Worm (Caenorhabditis elegans): ENCODE measurements around the gene C29F9.8.

The C29F9.8 gene

ce11 chrIII:51622-52021 is 45.3 kb downstream of the C29F9.8 start:
- TF ChIP-seq unc-62 (GFP tag; optimal IDR thresholded peaks at IDR 0.05), result no peak

ce11 chrIII:50418-50817 is 46.5 kb downstream of the C29F9.8 start:
- no peak for TF ChIP-seq unc-62 (GFP tag; optimal IDR thresholded peaks at IDR 0.05)

DNA sequence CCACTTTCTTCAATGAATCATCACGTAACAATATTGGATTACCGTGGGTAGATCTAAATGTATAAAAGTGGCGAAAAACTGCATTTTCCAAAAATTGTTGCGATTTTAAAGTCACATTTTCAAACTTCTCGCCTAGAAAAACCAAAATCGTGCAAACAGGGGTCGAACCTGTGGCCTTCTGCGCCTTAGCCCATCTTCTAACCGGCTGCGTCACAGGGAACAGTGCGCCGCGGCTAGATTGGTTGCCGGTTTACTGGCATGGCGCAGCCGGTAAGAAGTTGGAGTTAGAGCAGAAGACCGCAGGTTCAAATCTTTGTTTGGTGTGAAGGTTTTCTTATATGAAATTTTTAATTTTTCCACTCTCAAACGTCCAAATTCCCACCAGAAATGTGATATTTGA is 47.9 kb downstream of the C29F9.8 start:
- no peak for TF ChIP-seq unc-62 (GFP tag; optimal IDR thresholded peaks at IDR 0.05)

ce11 chrIII:48329-48728 is 48.6 kb downstream of the C29F9.8 start:
- no peak for TF ChIP-seq unc-62 (GFP tag; optimal IDR thresholded peaks at IDR 0.05)

All from whole organism, dauer.